Worm (Caenorhabditis elegans) whole organism, L3 larva: Measurements from ENCODE around the gene K01A11.1.

Experiments used
- ZK546.5 ChIP-seq: sonication (generic microtip); optimal IDR thresholded peaks from 2 replicates; lab custom pipeline; 2017; ENCODE audit warnings: missing biosample characterization, missing genetic modification characterization
- ceh-16 ChIP-seq: sonication (generic microtip); optimal IDR thresholded peaks from 2 replicates; lab custom pipeline; 2017; ENCODE audit warnings: missing biosample characterization, missing genetic modification characterization
- egl-27 ChIP-seq: sonication (generic microtip); optimal IDR thresholded peaks from 4 replicates; lab custom pipeline; 2017; ENCODE audit warnings: missing biosample characterization, missing genetic modification reagents, missing genetic modification characterization
- elt-2 ChIP-seq: sonication (generic microtip); optimal IDR thresholded peaks from 2 replicates; lab custom pipeline; 2016; ENCODE audit warnings: missing genetic modification reagents, mild to moderate bottlenecking, missing genetic modification characterization, missing compliant biosample characterization
- nhr-237 ChIP-seq: fragments of 150-350 bp; optimal IDR thresholded peaks from 2 replicates; lab custom pipeline; 2014; ENCODE audit warnings: missing biosample characterization, missing genetic modification characterization
- pha-4 ChIP-seq: fragments of 150-350 bp; optimal IDR thresholded peaks from 2 replicates; lab custom pipeline; 2014; ENCODE audit warnings: missing biosample characterization, missing genetic modification reagents, missing genetic modification characterization
- unc-62 ChIP-seq: fragments of 150-350 bp; sonication (generic microtip); optimal IDR thresholded peaks from 4 replicates; lab custom pipeline; 2014; ENCODE audit warnings: missing biosample characterization, missing genetic modification reagents, missing genetic modification characterization

- TF ChIP-seq pha-4 (tag; lab: Kevin White, UChicago) (no peak), elt-2 (tag; lab: Kevin White, UChicago) (no peak), unc-62 (GFP tag; lab: Kevin White, UChicago) (no peak), nhr-237 (no peak), egl-27 (tag; lab: Kevin White, UChicago) (no peak), ceh-16 (tag; lab: Kevin White, UChicago) (no peak), ZK546.5 (no peak)
Measured at ce11 chrIII:3398485-3398884, 32.8 kb downstream of the K01A11.1 start.
